Fruit fly (Drosophila melanogaster): ENCODE measurements around the gene CG10359.

Gene CG10359

DNA sequence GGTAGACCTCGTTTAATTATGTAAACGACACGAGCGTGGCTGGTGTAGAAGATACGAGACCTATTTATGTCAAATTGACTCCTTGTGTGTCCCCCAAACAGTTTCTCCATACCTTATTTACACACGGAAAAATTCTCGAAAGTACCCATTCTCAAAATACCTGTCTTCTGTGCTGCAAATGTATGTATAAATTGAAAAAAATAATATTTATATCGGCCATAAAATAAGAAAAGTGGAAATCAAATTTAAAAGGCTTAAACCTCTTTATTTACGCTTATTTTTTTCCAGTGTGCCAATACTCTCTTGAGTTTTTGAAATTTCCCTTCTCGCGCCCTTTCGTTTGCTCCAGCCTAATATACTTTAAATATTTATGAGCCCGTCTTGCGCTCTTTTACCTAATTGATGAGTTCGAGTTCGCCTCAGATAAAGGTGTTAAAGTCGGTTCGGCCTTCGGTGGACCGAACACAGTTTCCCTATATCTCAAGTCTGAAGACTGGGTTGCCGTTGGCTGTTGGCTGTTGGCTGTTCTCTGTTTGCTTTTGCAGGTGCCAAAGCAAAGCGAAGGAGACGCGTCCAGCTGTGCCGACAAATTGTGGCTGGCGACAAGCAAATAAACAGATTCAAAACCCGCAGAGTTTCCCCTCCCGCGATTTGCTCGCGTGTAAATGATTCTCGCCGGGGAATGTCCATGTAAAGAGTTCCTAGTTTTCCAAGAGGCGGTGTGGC, 26.8 kb downstream of the CG10359 start (continued):
- TF ChIP-seq CG7368 (GFP tag; optimal IDR thresholded peaks at IDR 0.05) (no peak), topi (GFP tag; optimal IDR thresholded peaks at IDR 0.05) (peak; percentile 42), salr (GFP tag; optimal IDR thresholded peaks at IDR 0.05) (no peak), CG15336 (GFP tag; IDR thresholded peaks at IDR 0.05) (no peak), CG6808 (GFP tag; optimal IDR thresholded peaks at IDR 0.05) (no peak), Hr39 (GFP tag; optimal IDR thresholded peaks at IDR 0.05) (peak; percentile 43), CG3032 (tag; optimal IDR thresholded peaks at IDR 0.05) (no peak), CG32006 (GFP tag; optimal IDR thresholded peaks at IDR 0.05) (peak; percentile 28), Smox (GFP tag; optimal IDR thresholded peaks at IDR 0.05) (peak; percentile 47), Blimp-1 (GFP tag; optimal IDR thresholded peaks at IDR 0.05) (no peak), CG31627 (GFP tag; optimal IDR thresholded peaks at IDR 0.05) (peak; percentile 45), Ets96B (tag; optimal IDR thresholded peaks at IDR 0.05) (no peak), CG4318 (GFP tag; optimal IDR thresholded peaks at IDR 0.05) (no peak), Eip78C (GFP tag) (peak; percentile 86), eg (GFP tag; IDR thresholded peaks at IDR 0.05) (no peak), lz (GFP tag; optimal IDR thresholded peaks at IDR 0.05) (peak; percentile 25), CG11762 (GFP tag; optimal IDR thresholded peaks at IDR 0.05; ENCODE audit: insufficient read depth) (no peak), spab (GFP tag; optimal IDR thresholded peaks at IDR 0.05) (no peak), fd85E (GFP tag; optimal IDR thresholded peaks at IDR 0.05) (no peak), fd59A (GFP tag; optimal IDR thresholded peaks at IDR 0.05) (no peak)

- TF ChIP-seq pdm3 (GFP tag; optimal IDR thresholded peaks at IDR 0.05) (peak; percentile 11), CG3032 (tag; optimal IDR thresholded peaks at IDR 0.05) (no peak), Sox102F (GFP tag; optimal IDR thresholded peaks at IDR 0.05) (no peak), achi (GFP tag; optimal IDR thresholded peaks at IDR 0.05) (peak; percentile 24), Ets96B (tag; optimal IDR thresholded peaks at IDR 0.05) (peak; percentile 29), Eip78C (GFP tag) (peak; percentile 74), acj6 (GFP tag; optimal IDR thresholded peaks at IDR 0.05) (no peak), CG3919 (GFP tag; optimal IDR thresholded peaks at IDR 0.05) (no peak), dac (GFP tag; optimal IDR thresholded peaks at IDR 0.05) (no peak), Gug (GFP tag; IDR thresholded peaks at IDR 0.05) (no peak; the same call in 1 of the 2 replicates), esn (GFP tag; optimal IDR thresholded peaks at IDR 0.05) (no peak), fkh (GFP tag; optimal IDR thresholded peaks at IDR 0.05) (no peak), CG6276 (GFP tag; optimal IDR thresholded peaks at IDR 0.05) (peak; percentile 54), salr (GFP tag; optimal IDR thresholded peaks at IDR 0.05) (peak in 1 of 2 experiments; percentile 34), CG15336 (GFP tag; IDR thresholded peaks at IDR 0.05) (peak; percentile 51; the same call in 1 of the 2 replicates), OdsH (GFP tag; optimal IDR thresholded peaks at IDR 0.05) (peak; percentile 12), fd85E (GFP tag; optimal IDR thresholded peaks at IDR 0.05) (no peak), fd59A (GFP tag; optimal IDR thresholded peaks at IDR 0.05) (peak; percentile 17), CG4318 (GFP tag; optimal IDR thresholded peaks at IDR 0.05) (peak; percentile 36), Eip75B (GFP tag; optimal IDR thresholded peaks at IDR 0.05) (no peak), CG32006 (GFP tag; optimal IDR thresholded peaks at IDR 0.05) (peak; percentile 59), ss (GFP tag; optimal IDR thresholded peaks at IDR 0.05) (no peak), CG8119 (GFP tag; IDR thresholded peaks at IDR 0.05) (peak; percentile 58; the same call in 2 of the 3 replicates), spab (GFP tag; optimal IDR thresholded peaks at IDR 0.05) (peak; percentile 2), cyc (GFP tag; optimal IDR thresholded peaks at IDR 0.05) (no peak), vri (GFP tag; optimal IDR thresholded peaks at IDR 0.05) (no peak), CG16779 (tag; optimal IDR thresholded peaks at IDR 0.05) (no peak), dsx (GFP tag; optimal IDR thresholded peaks at IDR 0.05; ENCODE audit: poor library complexity, severe bottlenecking) (no peak), Sox14 (GFP tag; optimal IDR thresholded peaks at IDR 0.05) (peak; percentile 24), CG10669 (GFP tag; optimal IDR thresholded peaks at IDR 0.05) (no peak), eg (GFP tag; IDR thresholded peaks at IDR 0.05) (peak; percentile 12; the same call in 1 of the 3 replicates), Hr38 (GFP tag; optimal IDR thresholded peaks at IDR 0.05) (no peak), Hr4 (GFP tag; optimal IDR thresholded peaks at IDR 0.05) (peak; percentile 33)
Observed at dm6 chr3L:3639324-3639723, 27.3 kb downstream of the CG10359 start.
